Worm (Caenorhabditis elegans): ENCODE data around the gene F22B7.3.

F22B7.3 gene

ce11 chrIII:8630833-8631232 is 17.9 kb upstream of the F22B7.3 start, which contains the start of gene dnj-10 (continued):
- TF ChIP-seq tbx-2 (tag; optimal IDR thresholded peaks at IDR 0.05) (peak; percentile 67), lin-13 (GFP tag; optimal IDR thresholded peaks at IDR 0.05) (no peak), mdl-1 (tag; optimal IDR thresholded peaks at IDR 0.05) (peak in 1 of 2 experiments; percentile 53), efl-3 (GFP tag; optimal IDR thresholded peaks at IDR 0.05) (no peak), C34B4.2 (tag; optimal IDR thresholded peaks at IDR 0.05) (no peak), swsn-7 (tag; optimal IDR thresholded peaks at IDR 0.05) (peak; percentile 62), skn-1 (tag; optimal IDR thresholded peaks at IDR 0.05) (peak; percentile 74), nhr-28 (tag; optimal IDR thresholded peaks at IDR 0.05) (no peak), irx-1 (tag; optimal IDR thresholded peaks at IDR 0.05) (peak; percentile 57), nhr-47 (tag; optimal IDR thresholded peaks at IDR 0.05) (peak; percentile 72), elt-3 (tag; optimal IDR thresholded peaks at IDR 0.05) (peak in 1 of 6 experiments; percentile 31), mef-2 (tag; optimal IDR thresholded peaks at IDR 0.05) (no peak), grh-1 (GFP tag; IDR thresholded peaks at IDR 0.05) (no peak), zag-1 (tag; optimal IDR thresholded peaks at IDR 0.05) (no peak), unc-130 (tag; optimal IDR thresholded peaks at IDR 0.05) (peak; percentile 55), hpl-2 (GFP tag; optimal IDR thresholded peaks at IDR 0.05) (no peak), nhr-71 (tag; optimal IDR thresholded peaks at IDR 0.05) (peak; percentile 78), snu-23 (GFP tag; optimal IDR thresholded peaks at IDR 0.05) (peak; percentile 76), xbp-1 (tag; optimal IDR thresholded peaks at IDR 0.05) (peak; percentile 72), alr-1 (tag; optimal IDR thresholded peaks at IDR 0.05; ENCODE audit: borderline replicate concordance) (no peak), lsy-2 (tag; optimal IDR thresholded peaks at IDR 0.05) (peak; percentile 85 to 86), lin-39 (tag; optimal IDR thresholded peaks at IDR 0.05) (peak; percentile 50), fkh-4 (tag; optimal IDR thresholded peaks at IDR 0.05; ENCODE audit: borderline replicate concordance) (no peak), egl-13 (tag; optimal IDR thresholded peaks at IDR 0.05) (peak; percentile 21), nhr-76 (tag; optimal IDR thresholded peaks at IDR 0.05) (no peak), lin-35 (GFP tag; optimal IDR thresholded peaks at IDR 0.05) (peak; percentile 92 to 94), nhr-85 (tag) (peak; percentile 73), blmp-1 (tag; optimal IDR thresholded peaks at IDR 0.05) (peak; percentile 67), mab-9 (GFP tag; IDR thresholded peaks at IDR 0.05) (no peak), unc-30 (tag; optimal IDR thresholded peaks at IDR 0.05) (no peak), nhr-19 (GFP tag; conservative IDR thresholded peaks at IDR 0.05) (peak; percentile 64), lin-15B (tag; optimal IDR thresholded peaks at IDR 0.05) (peak; percentile 86), nhr-20 (tag; optimal IDR thresholded peaks at IDR 0.05) (peak; percentile 64), isw-1 (GFP tag; IDR thresholded peaks at IDR 0.05) (peak; percentile 51), efl-1 (optimal IDR thresholded peaks at IDR 0.05) (peak; percentile 32 to 87), efl-1 (GFP tag; optimal IDR thresholded peaks at IDR 0.05 in 1 of 2) (peak; percentile 90 to 98), mep-1 (tag; optimal IDR thresholded peaks at IDR 0.05) (peak; percentile 91), ceh-63 (GFP tag; optimal IDR thresholded peaks at IDR 0.05) (no peak), dpl-1 (GFP tag; optimal IDR thresholded peaks at IDR 0.05) (peak; percentile 81 to 94 (median 87)), fkh-8 (tag; optimal IDR thresholded peaks at IDR 0.05) (peak; percentile 49), tlp-1 (tag; optimal IDR thresholded peaks at IDR 0.05) (no peak), ets-5 (GFP tag; IDR thresholded peaks at IDR 0.05) (no peak), ztf-11 (tag; optimal IDR thresholded peaks at IDR 0.05) (no peak), C16A3.4 (tag; optimal IDR thresholded peaks at IDR 0.05) (peak; percentile 69), unc-62 (GFP tag; optimal IDR thresholded peaks at IDR 0.05) (no peak), ztf-4 (tag; optimal IDR thresholded peaks at IDR 0.05) (no peak), jun-1 (tag; optimal IDR thresholded peaks at IDR 0.05) (no peak), nhr-90 (tag; optimal IDR thresholded peaks at IDR 0.05; ENCODE audit: poor library complexity) (peak; percentile 45), ceh-90 (tag; optimal IDR thresholded peaks at IDR 0.05) (peak; percentile 9)

Data from whole organism, L1 larva.